Worm (Caenorhabditis elegans) whole organism, young adult: ENCODE data around the gene ZK813.2.

Experiments used
- B0261.1 ChIP-seq: sonication (generic microtip); optimal IDR thresholded peaks from 2 replicates; lab custom pipeline; 2016; ENCODE audit warnings: mild to moderate bottlenecking, missing genetic modification characterization, moderate library complexity, missing compliant biosample characterization
- B0336.3 ChIP-seq: fragments of 200-800 bp; sonication (Bioruptor generic); IDR thresholded peaks from 2 replicates; pipeline ENCODE4 v1.3.6; 2022; ENCODE audit warnings: missing genetic modification characterization, missing compliant biosample characterization
- C17E4.6 ChIP-seq: fragments of 200-800 bp; sonication (Bioruptor generic); IDR thresholded peaks from 2 replicates; pipeline ENCODE4 v1.3.6; 2022; ENCODE audit warnings: missing genetic modification reagents, missing genetic modification characterization, missing compliant biosample characterization
- D2030.7 ChIP-seq: fragments of 200-800 bp; sonication (Bioruptor generic); IDR thresholded peaks from 2 replicates; pipeline ENCODE4 v1.3.6; 2022; ENCODE audit warnings: missing genetic modification reagents, missing genetic modification characterization, missing compliant biosample characterization
- F37B4.10 ChIP-seq: fragments of 200-800 bp; sonication (Bioruptor generic); IDR thresholded peaks from 2 replicates; pipeline ENCODE4 v1.3.6; 2022; ENCODE audit warnings: missing genetic modification characterization, missing compliant biosample characterization
- F52B5.7 ChIP-seq: sonication (generic microtip); optimal IDR thresholded peaks from 2 replicates; lab custom pipeline; 2016; ENCODE audit warnings: mild to moderate bottlenecking, missing genetic modification characterization, missing compliant biosample characterization
- F55B11.4 ChIP-seq: sonication (generic microtip); optimal IDR thresholded peaks from 2 replicates; lab custom pipeline; 2016; ENCODE audit warnings: missing compliant biosample characterization, missing genetic modification characterization, borderline replicate concordance; ENCODE audit not compliant: insufficient read depth
- F57C9.4 ChIP-seq: sonication (generic microtip); optimal IDR thresholded peaks from 2 replicates; lab custom pipeline; 2017; ENCODE audit warnings: mild to moderate bottlenecking, missing genetic modification characterization, missing compliant biosample characterization
- T26A5.8 ChIP-seq: sonication (generic microtip); optimal IDR thresholded peaks from 2 replicates; lab custom pipeline; 2016; ENCODE audit warnings: missing genetic modification characterization, missing compliant biosample characterization
- Y53G8AR.9 ChIP-seq: fragments of 200-800 bp; sonication (Bioruptor generic); conservative IDR thresholded peaks from 2 replicates; pipeline ENCODE4 v1.3.6; 2022; ENCODE audit warnings: missing genetic modification reagents, missing genetic modification characterization, missing compliant biosample characterization
- Y56A3A.18 ChIP-seq: fragments of 200-800 bp; sonication (Bioruptor generic); IDR thresholded peaks from 2 replicates; pipeline ENCODE4 v1.3.6; 2022; ENCODE audit warnings: missing genetic modification reagents, missing genetic modification characterization, missing compliant biosample characterization
- atf-7 ChIP-seq: sonication (generic microtip); optimal IDR thresholded peaks from 2 replicates; lab custom pipeline; 2017; ENCODE audit warnings: mild to moderate bottlenecking, missing genetic modification characterization, missing compliant biosample characterization
- attf-5 ChIP-seq: fragments of 200-800 bp; sonication (Bioruptor generic); optimal IDR thresholded peaks from 2 replicates; lab custom pipeline; 2018; ENCODE audit warnings: mild to moderate bottlenecking, missing genetic modification characterization, missing compliant biosample characterization
- ceh-100 ChIP-seq: fragments of 200-800 bp; sonication (Bioruptor generic); IDR thresholded peaks from 2 replicates; pipeline ENCODE4 v1.3.6; 2022; ENCODE audit warnings: missing genetic modification reagents, missing genetic modification characterization, missing compliant biosample characterization
- ceh-58 ChIP-seq: fragments of 200-800 bp; sonication (Bioruptor generic); IDR thresholded peaks from 2 replicates; pipeline ENCODE4 v1.3.6; 2022; ENCODE audit warnings: missing genetic modification characterization, missing compliant biosample characterization
- ceh-79 ChIP-seq: sonication (generic microtip); optimal IDR thresholded peaks from 2 replicates; lab custom pipeline; 2017; ENCODE audit warnings: mild to moderate bottlenecking, missing genetic modification characterization, missing compliant biosample characterization
- chd-7 ChIP-seq: sonication (generic microtip); optimal IDR thresholded peaks from 2 replicates; lab custom pipeline; 2016; ENCODE audit warnings: mild to moderate bottlenecking, missing genetic modification characterization, moderate library complexity, missing compliant biosample characterization
- dpff-1 ChIP-seq: sonication (generic microtip); optimal IDR thresholded peaks from 2 replicates; lab custom pipeline; 2017; ENCODE audit warnings: mild to moderate bottlenecking, missing genetic modification characterization, missing compliant biosample characterization
- egl-44 ChIP-seq: fragments of 200-800 bp; sonication (Bioruptor generic); IDR thresholded peaks from 2 replicates; pipeline ENCODE4 v1.3.6; 2022; ENCODE audit warnings: missing genetic modification reagents, missing genetic modification characterization, missing compliant biosample characterization
- fkh-3 ChIP-seq: sonication (generic microtip); optimal IDR thresholded peaks from 2 replicates; lab custom pipeline; 2016; ENCODE audit warnings: mild to moderate bottlenecking, missing genetic modification characterization, missing compliant biosample characterization
- gei-17 ChIP-seq: fragments of 200-800 bp; sonication (Bioruptor generic); optimal IDR thresholded peaks from 2 replicates; lab custom pipeline; 2018; ENCODE audit warnings: mild to moderate bottlenecking, missing genetic modification characterization, missing compliant biosample characterization
- hlh-26 ChIP-seq: fragments of 200-800 bp; sonication (Bioruptor generic); conservative IDR thresholded peaks from 2 replicates; pipeline ENCODE4 v1.3.6; 2022; ENCODE audit warnings: missing genetic modification reagents, missing genetic modification characterization, missing compliant biosample characterization
- hmg-20 ChIP-seq: fragments of 200-800 bp; sonication (Bioruptor generic); IDR thresholded peaks from 2 replicates; pipeline ENCODE4 v1.3.6; 2022; ENCODE audit warnings: missing genetic modification reagents, missing genetic modification characterization, missing compliant biosample characterization
- let-607 ChIP-seq, 2 experiments: fragments of 200-800 bp in 1 of 2; sonication (Bioruptor generic) in 1 of 2; sonication (generic microtip) in 1 of 2; optimal IDR thresholded peaks; 2 replicates each; lab custom pipeline; 2016 to 2018; ENCODE audit warnings: mild to moderate bottlenecking in 2 of 2, missing compliant biosample characterization in 2 of 2, missing genetic modification characterization in 2 of 2, moderate library complexity in 2 of 2, missing genotype in 1 of 2
- lin-40 ChIP-seq: sonication (generic microtip); optimal IDR thresholded peaks from 2 replicates; lab custom pipeline; 2016; ENCODE audit warnings: missing genetic modification characterization, mild to moderate bottlenecking, missing compliant biosample characterization, missing genotype, missing genetic modification reagents
- lin-54 ChIP-seq: fragments of 200-800 bp; sonication (Bioruptor generic); optimal IDR thresholded peaks from 2 replicates; lab custom pipeline; 2018; ENCODE audit warnings: mild to moderate bottlenecking, missing genetic modification characterization, missing compliant biosample characterization
- lsl-1 ChIP-seq: fragments of 200-800 bp; sonication (Bioruptor generic); optimal IDR thresholded peaks from 2 replicates; lab custom pipeline; 2018; ENCODE audit warnings: mild to moderate bottlenecking, missing genetic modification characterization, moderate library complexity, missing compliant biosample characterization
- madf-10 ChIP-seq: sonication (generic microtip); optimal IDR thresholded peaks from 2 replicates; lab custom pipeline; 2016; ENCODE audit warnings: mild to moderate bottlenecking, missing genetic modification characterization, missing compliant biosample characterization
- madf-8 ChIP-seq: fragments of 200-800 bp; sonication (Bioruptor generic); conservative IDR thresholded peaks from 2 replicates; pipeline ENCODE4 v1.3.6; 2022; ENCODE audit warnings: missing genetic modification reagents, missing genetic modification characterization, missing compliant biosample characterization
- mcd-1 ChIP-seq: fragments of 200-800 bp; sonication (Bioruptor generic); IDR thresholded peaks from 2 replicates; pipeline ENCODE4 v1.3.6; 2022; ENCODE audit warnings: missing genetic modification reagents, missing genetic modification characterization, missing compliant biosample characterization
- mxl-1 ChIP-seq: sonication (generic microtip); optimal IDR thresholded peaks from 2 replicates; lab custom pipeline; 2016; ENCODE audit warnings: missing genetic modification characterization, missing compliant biosample characterization
- nhr-80 ChIP-seq: sonication (generic microtip); optimal IDR thresholded peaks from 2 replicates; lab custom pipeline; 2016; ENCODE audit warnings: missing genetic modification characterization, missing compliant biosample characterization
- rcor-1 ChIP-seq: fragments of 200-800 bp; sonication (Bioruptor generic); IDR thresholded peaks from 2 replicates; pipeline ENCODE4 v1.3.6; 2022; ENCODE audit warnings: missing genetic modification reagents, missing genetic modification characterization, missing compliant biosample characterization
- rec-8 ChIP-seq, 2 experiments: sonication (generic microtip); optimal IDR thresholded peaks; 2 replicates each; lab custom pipeline; 2016; ENCODE audit warnings: mild to moderate bottlenecking in 2 of 2, missing genetic modification characterization in 2 of 2, missing genetic modification reagents in 2 of 2, missing genotype in 2 of 2, missing biosample characterization in 1 of 2, missing compliant biosample characterization in 1 of 2, moderate library complexity in 1 of 2
- repo-1 ChIP-seq: sonication (generic microtip); optimal IDR thresholded peaks from 2 replicates; lab custom pipeline; 2017; ENCODE audit warnings: mild to moderate bottlenecking, missing genetic modification characterization, missing compliant biosample characterization
- sdz-38 ChIP-seq: sonication (generic microtip); optimal IDR thresholded peaks from 2 replicates; lab custom pipeline; 2016; ENCODE audit warnings: missing genotype, missing genetic modification characterization, missing compliant biosample characterization
- snpc-1.1 ChIP-seq: sonication (generic microtip); optimal IDR thresholded peaks from 2 replicates; lab custom pipeline; 2017; ENCODE audit warnings: missing genetic modification characterization, mild to moderate bottlenecking, missing compliant biosample characterization, antibody characterized with exemption, moderate library complexity, missing genotype, missing genetic modification reagents; ENCODE audit not compliant: insufficient read depth
- tbx-9 ChIP-seq: sonication (generic microtip); optimal IDR thresholded peaks from 2 replicates; lab custom pipeline; 2016; ENCODE audit warnings: borderline replicate concordance, missing genetic modification characterization, inconsistent platforms, missing compliant biosample characterization
- tlf-1 ChIP-seq: fragments of 200-800 bp; sonication (Bioruptor generic); optimal IDR thresholded peaks from 2 replicates; lab custom pipeline; 2018; ENCODE audit warnings: mild to moderate bottlenecking, missing genetic modification characterization, missing compliant biosample characterization
- zfh-2 ChIP-seq: fragments of 200-800 bp; sonication (Bioruptor generic); conservative IDR thresholded peaks from 2 replicates; pipeline ENCODE4 v1.3.6; 2022; ENCODE audit warnings: missing genetic modification reagents, missing genetic modification characterization, missing compliant biosample characterization
- ztf-22 ChIP-seq: fragments of 200-800 bp; sonication (Bioruptor generic); optimal IDR thresholded peaks from 2 replicates; lab custom pipeline; 2018; ENCODE audit warnings: mild to moderate bottlenecking, missing genetic modification characterization, moderate library complexity, missing compliant biosample characterization
- ztf-25 ChIP-seq: fragments of 200-800 bp; sonication (Bioruptor generic); IDR thresholded peaks from 2 replicates; pipeline ENCODE4 v1.3.6; 2022; ENCODE audit warnings: missing genetic modification reagents, missing genetic modification characterization, missing compliant biosample characterization

The ZK813.2 gene

ce11 chrX:3401701-3402100, 41.9 kb upstream of the ZK813.2 start, which contains the start of gene C04F6.9:
TSS of gene C04F6.9 (plus strand) at chrX:3402001.
- TF ChIP-seq atf-7 (tag; lab: Kevin White, UChicago) (no peak), lsl-1 (GFP tag; lab: Kevin White, UChicago) (no peak), C17E4.6 (GFP tag; lab: Robert Waterston, UW) (no peak), ztf-25 (GFP tag; lab: Robert Waterston, UW) (no peak), attf-5 (GFP tag; lab: Kevin White, UChicago) (no peak)

ce11 chrX:3403195-3403594, 40.4 kb upstream of the ZK813.2 start, which contains the start of gene vit-5:
TSS of gene vit-5 (plus strand) at chrX:3403471.
- peak; percentile 83 for TF ChIP-seq nhr-80
- peak; percentile 66 for TF ChIP-seq atf-7 (tag; lab: Kevin White, UChicago)
- no peak for TF ChIP-seq rcor-1 (GFP tag; lab: Robert Waterston, UW)
- no peak for TF ChIP-seq tlf-1 (GFP tag; lab: Kevin White, UChicago)
- TF ChIP-seq B0261.1 (tag; lab: Kevin White, UChicago), result no peak
- TF ChIP-seq ceh-58, result no peak
- TF ChIP-seq chd-7 (tag; lab: Kevin White, UChicago), result peak; percentile 56
- TF ChIP-seq ztf-22 (GFP tag; lab: Kevin White, UChicago), result peak; percentile 58
- no peak for TF ChIP-seq fkh-3 (tag; lab: Kevin White, UChicago)
- peak in 1 of 2 experiments; percentile 69 for TF ChIP-seq let-607 (tag; optimal IDR thresholded peaks at IDR 0.05; lab: Kevin White, UChicago)
- no peak for TF ChIP-seq lsl-1 (GFP tag; lab: Kevin White, UChicago)
- TF ChIP-seq hlh-26 (GFP tag; lab: Robert Waterston, UW), result no peak
- TF ChIP-seq F55B11.4 (tag; lab: Kevin White, UChicago), result no peak
- no peak for TF ChIP-seq madf-10 (tag; lab: Kevin White, UChicago)

- 0 out of 2 replicates have a peak, but pooled peaks have one; percentile 54 for TF ChIP-seq Y53G8AR.9 (GFP tag; lab: Robert Waterston, UW)
- peak; percentile 59; the same call in 1 of the 2 replicates for TF ChIP-seq Y56A3A.18
Observed at ce11 chrX:3405813-3406212, 37.8 kb upstream of the ZK813.2 start.

ce11 chrX:3408717-3409303, 34.8 kb upstream of the ZK813.2 start:
- TF ChIP-seq repo-1, result peak; percentile 85
- no peak for TF ChIP-seq madf-8
- peak; percentile 22 for TF ChIP-seq lin-54 (GFP tag; lab: Kevin White, UChicago)
- TF ChIP-seq attf-5 (GFP tag; lab: Kevin White, UChicago), result no peak
- peak; percentile 25; the same call in 1 of the 2 replicates for TF ChIP-seq ceh-100 (GFP tag; lab: Robert Waterston, UW)
- no peak for TF ChIP-seq egl-44 (GFP tag; lab: Robert Waterston, UW)
- no peak for TF ChIP-seq tbx-9 (tag; lab: Kevin White, UChicago)
- no peak for TF ChIP-seq hlh-26 (GFP tag; lab: Robert Waterston, UW)
- no peak for TF ChIP-seq zfh-2 (GFP tag; lab: Robert Waterston, UW)
- no peak for TF ChIP-seq rec-8 (tag; optimal IDR thresholded peaks at IDR 0.05; lab: Kevin White, UChicago)
- no peak for TF ChIP-seq lin-40 (tag; lab: Kevin White, UChicago)
- TF ChIP-seq D2030.7 (GFP tag; lab: Robert Waterston, UW), result no peak
- TF ChIP-seq F37B4.10, result no peak
- peak; percentile 78 for TF ChIP-seq B0336.3 (GFP tag; lab: Robert Waterston, UW)
- TF ChIP-seq gei-17 (GFP tag; lab: Kevin White, UChicago), result peak; percentile 62
- TF ChIP-seq F57C9.4 (tag; lab: Kevin White, UChicago), result no peak
- peak; percentile 82 for TF ChIP-seq atf-7 (tag; lab: Kevin White, UChicago)
- no peak for TF ChIP-seq hmg-20 (GFP tag; lab: Robert Waterston, UW)
- peak; percentile 37 for TF ChIP-seq tlf-1 (GFP tag; lab: Kevin White, UChicago)
- no peak for TF ChIP-seq mxl-1 (tag; lab: Kevin White, UChicago)
- TF ChIP-seq T26A5.8 (tag; lab: Kevin White, UChicago), result no peak
- TF ChIP-seq madf-10 (tag; lab: Kevin White, UChicago), result peak; percentile 49
- TF ChIP-seq dpff-1 (tag; lab: Kevin White, UChicago), result no peak
- no peak for TF ChIP-seq ceh-79 (tag; lab: Kevin White, UChicago)
- TF ChIP-seq F52B5.7 (tag; lab: Kevin White, UChicago), result no peak
- TF ChIP-seq mcd-1, result no peak
- no peak for TF ChIP-seq snpc-1.1
- TF ChIP-seq sdz-38 (tag; lab: Kevin White, UChicago), result no peak
